Fruit fly (Drosophila melanogaster) whole organism, embryonic: ENCODE results near the gene CG32811.

Experiments
- Asciz ChIP-seq: fragments of 200-800 bp; sonication (Bioruptor generic); optimal IDR thresholded peaks from 2 replicates; lab custom pipeline; 2017; ENCODE audit warnings: missing biosample characterization, mild to moderate bottlenecking, missing genetic modification characterization, missing genetic modification reagents
- BEAF-32 ChIP-seq: fragments of 200-800 bp; sonication (Bioruptor generic); optimal IDR thresholded peaks from 3 replicates; lab custom pipeline; 2017; ENCODE audit warnings: missing biosample characterization, missing genetic modification characterization, mild to moderate bottlenecking, moderate library complexity, missing genetic modification reagents
- CG10274 ChIP-seq: fragments of 200-800 bp; sonication (Bioruptor generic); optimal IDR thresholded peaks from 3 replicates; lab custom pipeline; 2017; ENCODE audit warnings: missing biosample characterization, mild to moderate bottlenecking, missing genetic modification characterization
- CG10462 ChIP-seq: fragments of 200-800 bp; sonication (Bioruptor generic); optimal IDR thresholded peaks from 2 replicates; lab custom pipeline; 2016; ENCODE audit warnings: missing biosample characterization, missing genetic modification characterization
- CG11695 ChIP-seq: fragments of 200-800 bp; sonication (Bioruptor generic); IDR thresholded peaks from 3 replicates; pipeline ENCODE4 v1.3.6; 2022; ENCODE audit warnings: missing biosample characterization, missing genetic modification characterization
- CG13894 ChIP-seq: fragments of 200-800 bp; sonication (Bioruptor generic); optimal IDR thresholded peaks from 3 replicates; lab custom pipeline; 2018; ENCODE audit warnings: missing biosample characterization, mild to moderate bottlenecking, missing genetic modification characterization, moderate library complexity
- CG14441 ChIP-seq: fragments of 200-800 bp; sonication (Bioruptor generic); IDR thresholded peaks from 2 replicates; pipeline ENCODE4 v1.3.6; 2022; ENCODE audit warnings: missing biosample characterization, missing genetic modification characterization
- CG15011 ChIP-seq: fragments of 200-800 bp; sonication (Bioruptor generic); optimal IDR thresholded peaks from 3 replicates; lab custom pipeline; 2018; ENCODE audit warnings: missing biosample characterization, mild to moderate bottlenecking, missing genetic modification characterization
- CG17361 ChIP-seq: fragments of 200-800 bp; sonication (Bioruptor generic); IDR thresholded peaks from 3 replicates; pipeline ENCODE4 v1.3.6; 2022; ENCODE audit warnings: missing biosample characterization, missing genetic modification characterization
- CG18262 ChIP-seq: fragments of 200-800 bp; optimal IDR thresholded peaks from 3 replicates; lab custom pipeline; 2019; ENCODE audit warnings: missing biosample characterization, mild to moderate bottlenecking, missing genetic modification characterization, moderate library complexity
- CG18764 ChIP-seq: fragments of 200-800 bp; sonication (Bioruptor generic); optimal IDR thresholded peaks from 3 replicates; lab custom pipeline; 2016; ENCODE audit warnings: missing biosample characterization, missing genetic modification characterization
- CG33213 ChIP-seq: fragments of 200-800 bp; sonication (Bioruptor generic); optimal IDR thresholded peaks from 3 replicates; lab custom pipeline; 2016; ENCODE audit warnings: missing biosample characterization, missing genetic modification characterization
- CG4730 ChIP-seq: fragments of 200-800 bp; sonication (Bioruptor generic); IDR thresholded peaks from 2 replicates; pipeline ENCODE4 v1.3.6; 2022; ENCODE audit warnings: missing biosample characterization, missing genetic modification characterization
- CG5180 ChIP-seq: fragments of 200-800 bp; sonication (Bioruptor generic); optimal IDR thresholded peaks from 3 replicates; lab custom pipeline; 2017; ENCODE audit warnings: missing biosample characterization, missing genetic modification characterization, mild to moderate bottlenecking, moderate library complexity, missing genetic modification reagents
- CG6175 ChIP-seq: fragments of 200-800 bp; sonication (Bioruptor generic); IDR thresholded peaks from 3 replicates; pipeline ENCODE4 v1.3.6; 2022; ENCODE audit warnings: missing biosample characterization, missing genetic modification characterization
- CG6813 ChIP-seq: fragments of 200-800 bp; sonication (Bioruptor generic); optimal IDR thresholded peaks from 2 replicates; lab custom pipeline; 2017; ENCODE audit warnings: missing biosample characterization, missing genetic modification characterization, mild to moderate bottlenecking, moderate library complexity, missing genetic modification reagents
- CG7987 ChIP-seq: fragments of 200-800 bp; sonication (Bioruptor generic); optimal IDR thresholded peaks from 2 replicates; lab custom pipeline; 2018; ENCODE audit warnings: missing biosample characterization, mild to moderate bottlenecking, missing genetic modification characterization, moderate library complexity
- CG8924 ChIP-seq: fragments of 200-800 bp; optimal IDR thresholded peaks from 3 replicates; lab custom pipeline; 2019; ENCODE audit warnings: missing biosample characterization, mild to moderate bottlenecking, missing genetic modification characterization, moderate library complexity
- CTCF ChIP-seq: fragments of 200-800 bp; sonication (Bioruptor generic); optimal IDR thresholded peaks from 2 replicates; lab custom pipeline; 2017; ENCODE audit warnings: missing biosample characterization, mild to moderate bottlenecking, missing genetic modification characterization, moderate library complexity
- D19A ChIP-seq: fragments of 200-800 bp; optimal IDR thresholded peaks from 3 replicates; lab custom pipeline; 2019; ENCODE audit warnings: missing biosample characterization, mild to moderate bottlenecking, missing genetic modification characterization, moderate library complexity
- D19B ChIP-seq: fragments of 200-800 bp; sonication (Bioruptor generic); optimal IDR thresholded peaks from 2 replicates; lab custom pipeline; 2017; ENCODE audit warnings: missing biosample characterization, mild to moderate bottlenecking, missing genetic modification characterization
- Deaf1 ChIP-seq: fragments of 200-800 bp; optimal IDR thresholded peaks from 3 replicates; lab custom pipeline; 2019; ENCODE audit warnings: missing biosample characterization, mild to moderate bottlenecking, missing genetic modification characterization, moderate library complexity
- Dp ChIP-seq: fragments of 200-800 bp; sonication (Bioruptor generic); optimal IDR thresholded peaks from 2 replicates; lab custom pipeline; 2018; ENCODE audit warnings: missing biosample characterization, mild to moderate bottlenecking, missing genetic modification characterization, moderate library complexity
- Ets65A ChIP-seq: fragments of 200-800 bp; sonication (Bioruptor generic); peaks from one replicate; lab custom pipeline; 2016; ENCODE audit warnings: missing biosample characterization, missing genetic modification characterization
- HLH3B ChIP-seq: fragments of 200-800 bp; sonication (Bioruptor generic); IDR thresholded peaks from 2 replicates; pipeline ENCODE4 v1.3.6; 2022; ENCODE audit warnings: missing biosample characterization, missing genetic modification characterization
- Med ChIP-seq: fragments of 200-800 bp; sonication (Bioruptor generic); peaks from one replicate; lab custom pipeline; 2016; ENCODE audit warnings: missing biosample characterization, missing genetic modification characterization, mild to moderate bottlenecking, inconsistent platforms, moderate library complexity
- Nf-YC ChIP-seq: fragments of 200-800 bp; optimal IDR thresholded peaks from 3 replicates; lab custom pipeline; 2019; ENCODE audit warnings: missing biosample characterization, mild to moderate bottlenecking, missing genetic modification characterization, moderate library complexity
- Rfx ChIP-seq: fragments of 200-800 bp; sonication (Bioruptor generic); IDR thresholded peaks from 2 replicates; pipeline ENCODE4 v1.3.6; 2022; ENCODE audit warnings: missing biosample characterization, missing genetic modification characterization
- Rx ChIP-seq: fragments of 200-800 bp; sonication (Bioruptor generic); IDR thresholded peaks from 2 replicates; pipeline ENCODE4 v1.3.6; 2022; ENCODE audit warnings: missing biosample characterization, missing genetic modification characterization
- Ssrp ChIP-seq: fragments of 200-800 bp; sonication (Bioruptor generic); optimal IDR thresholded peaks from 2 replicates; lab custom pipeline; 2018; ENCODE audit warnings: missing biosample characterization, mild to moderate bottlenecking, missing genetic modification characterization, moderate library complexity
- ab ChIP-seq: fragments of 200-800 bp; sonication (Bioruptor generic); optimal IDR thresholded peaks from 2 replicates; lab custom pipeline; 2016; ENCODE audit warnings: missing biosample characterization, missing genetic modification characterization
- abd-A ChIP-seq: fragments of 200-800 bp; sonication (Bioruptor generic); optimal IDR thresholded peaks from 3 replicates; lab custom pipeline; 2019; ENCODE audit warnings: missing biosample characterization, mild to moderate bottlenecking, missing genetic modification characterization, moderate library complexity
- bab2 ChIP-seq: fragments of 200-800 bp; sonication (Bioruptor generic); optimal IDR thresholded peaks from 2 replicates; lab custom pipeline; 2016; ENCODE audit warnings: missing biosample characterization, missing genetic modification characterization
- bbx ChIP-seq: fragments of 200-800 bp; sonication (Bioruptor generic); IDR thresholded peaks from 2 replicates; pipeline ENCODE4 v1.3.6; 2022; ENCODE audit warnings: missing biosample characterization, missing genetic modification characterization; ENCODE audit not compliant: partially characterized antibody
- bowl ChIP-seq: fragments of 200-800 bp; sonication (Bioruptor generic); IDR thresholded peaks from 2 replicates; pipeline ENCODE4 v1.3.6; 2022; ENCODE audit warnings: missing biosample characterization, missing genetic modification characterization
- dimm ChIP-seq: fragments of 200-800 bp; sonication (Bioruptor generic); IDR thresholded peaks from 2 replicates; pipeline ENCODE4 v1.3.6; 2022; ENCODE audit warnings: missing biosample characterization, missing genetic modification characterization
- esg ChIP-seq: fragments of 200-800 bp; sonication (Bioruptor generic); conservative IDR thresholded peaks from 2 replicates; pipeline ENCODE4 v1.3.6; 2022; ENCODE audit warnings: missing biosample characterization, missing genetic modification characterization
- hbn ChIP-seq: fragments of 200-800 bp; sonication (Bioruptor generic); IDR thresholded peaks from 2 replicates; pipeline ENCODE4 v1.3.6; 2022; ENCODE audit warnings: missing biosample characterization, missing genetic modification characterization; ENCODE audit not compliant: partially characterized antibody
- ind ChIP-seq: fragments of 200-800 bp; sonication (Bioruptor generic); optimal IDR thresholded peaks from 3 replicates; lab custom pipeline; 2016; ENCODE audit warnings: missing biosample characterization, missing genetic modification characterization
- inv ChIP-seq: fragments of 200-800 bp; sonication (Bioruptor generic); IDR thresholded peaks from 2 replicates; pipeline ENCODE4 v1.3.6; 2022; ENCODE audit warnings: missing biosample characterization, missing genetic modification characterization; ENCODE audit not compliant: partially characterized antibody
- kni ChIP-seq: fragments of 200-800 bp; sonication (Bioruptor generic); optimal IDR thresholded peaks from 3 replicates; lab custom pipeline; 2017; ENCODE audit warnings: mild to moderate bottlenecking, missing biosample characterization, missing genetic modification reagents, missing genetic modification characterization
- mld ChIP-seq: fragments of 200-800 bp; sonication (Bioruptor generic); IDR thresholded peaks from 3 replicates; pipeline ENCODE4 v1.3.6; 2022; ENCODE audit warnings: missing biosample characterization, missing genetic modification characterization; ENCODE audit not compliant: partially characterized antibody
- onecut ChIP-seq: fragments of 200-800 bp; sonication (Bioruptor generic); IDR thresholded peaks from 2 replicates; pipeline ENCODE4 v1.3.6; 2022; ENCODE audit warnings: missing biosample characterization, missing genetic modification characterization
- org-1 ChIP-seq: fragments of 200-800 bp; sonication (Bioruptor generic); optimal IDR thresholded peaks from 2 replicates; lab custom pipeline; 2017; ENCODE audit warnings: missing biosample characterization, missing genetic modification characterization
- p53 ChIP-seq: fragments of 200-800 bp; sonication (Bioruptor generic); optimal IDR thresholded peaks from 2 replicates; lab custom pipeline; 2016; ENCODE audit warnings: missing biosample characterization, missing genetic modification characterization
- pnt ChIP-seq: fragments of 200-800 bp; sonication (Bioruptor generic); optimal IDR thresholded peaks from 3 replicates; lab custom pipeline; 2016; ENCODE audit warnings: missing biosample characterization, missing genetic modification characterization
- pum ChIP-seq: fragments of 200-800 bp; sonication (Bioruptor generic); optimal IDR thresholded peaks from 2 replicates; lab custom pipeline; 2016; ENCODE audit warnings: missing biosample characterization, missing genetic modification characterization
- ro ChIP-seq: fragments of 200-800 bp; sonication (Bioruptor generic); IDR thresholded peaks from 2 replicates; pipeline ENCODE4 v1.3.6; 2022; ENCODE audit warnings: missing biosample characterization, missing genetic modification characterization
- sr ChIP-seq: fragments of 200-800 bp; sonication (Bioruptor generic); IDR thresholded peaks from 3 replicates; pipeline ENCODE4 v1.3.6; 2022; ENCODE audit warnings: missing biosample characterization, missing genetic modification characterization
- sug ChIP-seq: fragments of 200-800 bp; optimal IDR thresholded peaks from 2 replicates; lab custom pipeline; 2019; ENCODE audit warnings: missing biosample characterization, mild to moderate bottlenecking, missing genetic modification characterization, moderate library complexity
- tna ChIP-seq: fragments of 200-800 bp; sonication (Bioruptor generic); IDR thresholded peaks from 2 replicates; pipeline ENCODE4 v1.3.6; 2022; ENCODE audit warnings: missing biosample characterization, missing genetic modification characterization; ENCODE audit not compliant: partially characterized antibody
- trem ChIP-seq: fragments of 200-800 bp; optimal IDR thresholded peaks from 3 replicates; lab custom pipeline; 2019; ENCODE audit warnings: missing biosample characterization, mild to moderate bottlenecking, missing genetic modification characterization, moderate library complexity
- unc-4 ChIP-seq: fragments of 200-800 bp; sonication (Bioruptor generic); IDR thresholded peaks from 2 replicates; pipeline ENCODE4 v1.3.6; 2022; ENCODE audit warnings: missing biosample characterization, missing genetic modification characterization; ENCODE audit not compliant: partially characterized antibody

Gene CG32811

DNA sequence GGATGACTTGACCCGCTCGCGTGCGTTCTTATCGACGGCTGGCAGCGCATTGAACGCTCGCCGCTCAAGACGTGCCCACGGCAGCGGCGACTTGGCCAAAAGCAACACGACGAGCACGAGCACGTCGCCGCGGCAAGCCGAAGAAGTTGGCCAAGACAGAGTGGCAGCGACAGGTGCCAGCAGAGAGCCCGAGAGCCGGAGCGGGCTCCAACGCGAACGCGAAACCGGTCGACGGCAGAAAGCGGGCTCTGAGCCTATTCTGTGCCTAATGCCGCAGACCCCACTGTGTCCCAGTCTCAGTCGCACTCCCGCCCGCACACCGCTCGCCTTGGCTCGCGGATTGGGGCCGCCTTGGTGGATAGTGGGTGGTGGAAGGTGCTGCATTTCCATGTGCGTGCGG, 10.3 kb upstream of the CG32811 start (continued):
- TF ChIP-seq Dp (GFP tag; lab: Kevin White, UChicago) (no peak), CG10462 (GFP tag; lab: Kevin White, UChicago) (no peak), CG4730 (GFP tag; lab: Robert Waterston, UW) (no peak), CG10274 (no peak), D19B (no peak), Med (GFP tag; lab: Kevin White, UChicago) (peak; percentile 44), CG33213 (no peak), BEAF-32 (GFP tag; lab: Kevin White, UChicago) (no peak), kni (GFP tag; lab: Kevin White, UChicago) (peak; percentile 38), sug (no peak), p53 (peak; percentile 40), Deaf1 (tag; lab: Kevin White, UChicago) (peak; percentile 90), Rx (GFP tag; lab: Robert Waterston, UW) (no peak), Ets65A (GFP tag; lab: Kevin White, UChicago) (no peak), CG5180 (GFP tag; lab: Kevin White, UChicago) (no peak), pnt (GFP tag; lab: Kevin White, UChicago) (no peak), Nf-YC (tag; lab: Kevin White, UChicago) (no peak), hbn (GFP tag; lab: Robert Waterston, UW) (no peak), sr (GFP tag; lab: Robert Waterston, UW) (no peak), Asciz (GFP tag; lab: Kevin White, UChicago) (no peak), CG14441 (GFP tag; lab: Robert Waterston, UW) (no peak), trem (tag; lab: Kevin White, UChicago) (no peak), CG18262 (tag; lab: Kevin White, UChicago) (no peak), CG13894 (tag; lab: Kevin White, UChicago) (peak; percentile 36), bowl (GFP tag; lab: Robert Waterston, UW) (no peak), CG8924 (tag; lab: Kevin White, UChicago) (no peak), CG18764 (GFP tag; lab: Kevin White, UChicago) (no peak), ro (GFP tag; lab: Robert Waterston, UW) (no peak), ind (GFP tag; lab: Kevin White, UChicago) (no peak), ab (GFP tag; lab: Kevin White, UChicago) (no peak), Ssrp (tag; lab: Kevin White, UChicago) (no peak), CTCF (no peak), dimm (no peak), mld (GFP tag; lab: Robert Waterston, UW) (no peak), tna (GFP tag; lab: Robert Waterston, UW) (no peak), bab2 (GFP tag; lab: Kevin White, UChicago) (no peak), pum (GFP tag; lab: Kevin White, UChicago) (no peak), CG6175 (peak; percentile 87), CG17361 (GFP tag; lab: Robert Waterston, UW) (no peak), CG15011 (GFP tag; lab: Kevin White, UChicago) (no peak), inv (GFP tag; lab: Robert Waterston, UW) (no peak), bbx (no peak), D19A (tag; lab: Kevin White, UChicago) (no peak), onecut (GFP tag; lab: Robert Waterston, UW) (no peak), Rfx (no peak), org-1 (GFP tag; lab: Kevin White, UChicago) (no peak), CG7987 (GFP tag; lab: Kevin White, UChicago) (no peak), CG11695 (GFP tag; lab: Robert Waterston, UW) (no peak), HLH3B (GFP tag; lab: Robert Waterston, UW) (no peak), esg (peak; percentile 16; the same call in 1 of the 2 replicates), unc-4 (GFP tag; lab: Robert Waterston, UW) (no peak), CG6813 (GFP tag; lab: Kevin White, UChicago) (no peak), abd-A (tag; lab: Kevin White, UChicago) (no peak)
